Fruit fly (Drosophila melanogaster) whole organism, embryonic: ENCODE data around the gene CG13373.

Source experiments
- Antp ChIP-seq: fragments of 200-800 bp; sonication (Bioruptor generic); optimal IDR thresholded peaks from 3 replicates; lab custom pipeline; 2016; ENCODE audit warnings: missing biosample characterization, missing genetic modification characterization
- Atf6 ChIP-seq: fragments of 200-800 bp; sonication (Bioruptor generic); IDR thresholded peaks from 2 replicates; pipeline ENCODE4 v1.3.6; 2022; ENCODE audit warnings: missing biosample characterization, missing genetic modification characterization
- CG1024 ChIP-seq: fragments of 200-800 bp; sonication (Bioruptor generic); IDR thresholded peaks from 2 replicates; pipeline ENCODE4 v1.3.6; 2022; ENCODE audit warnings: missing biosample characterization, missing genetic modification characterization
- CG10274 ChIP-seq: fragments of 200-800 bp; sonication (Bioruptor generic); optimal IDR thresholded peaks from 3 replicates; lab custom pipeline; 2017; ENCODE audit warnings: missing biosample characterization, mild to moderate bottlenecking, missing genetic modification characterization
- CG11398 ChIP-seq: fragments of 200-800 bp; sonication (Bioruptor generic); optimal IDR thresholded peaks from 2 replicates; lab custom pipeline; 2016; ENCODE audit warnings: missing biosample characterization, missing genetic modification characterization
- CG11695 ChIP-seq: fragments of 200-800 bp; sonication (Bioruptor generic); IDR thresholded peaks from 3 replicates; pipeline ENCODE4 v1.3.6; 2022; ENCODE audit warnings: missing biosample characterization, missing genetic modification characterization
- CG14014 ChIP-seq: fragments of 200-800 bp; sonication (Bioruptor generic); IDR thresholded peaks from 2 replicates; pipeline ENCODE4 v1.3.6; 2022; ENCODE audit warnings: missing biosample characterization, missing genetic modification characterization
- CG1529 ChIP-seq: fragments of 200-800 bp; sonication (Bioruptor generic); optimal IDR thresholded peaks from 3 replicates; lab custom pipeline; 2018; ENCODE audit warnings: missing biosample characterization, missing genetic modification characterization
- CG15601 ChIP-seq: fragments of 200-800 bp; sonication (Bioruptor generic); optimal IDR thresholded peaks from 3 replicates; lab custom pipeline; 2019; ENCODE audit warnings: missing biosample characterization, mild to moderate bottlenecking, missing genetic modification characterization, moderate library complexity
- CG1792 ChIP-seq: fragments of 200-800 bp; sonication (Bioruptor generic); optimal IDR thresholded peaks from 2 replicates; lab custom pipeline; 2016; ENCODE audit warnings: missing biosample characterization, missing genetic modification characterization
- CG30020 ChIP-seq: fragments of 200-800 bp; optimal IDR thresholded peaks from 2 replicates; lab custom pipeline; 2019; ENCODE audit warnings: missing biosample characterization, mild to moderate bottlenecking, missing genetic modification characterization, moderate library complexity
- CG30431 ChIP-seq: fragments of 200-800 bp; sonication (Bioruptor generic); optimal IDR thresholded peaks from 2 replicates; lab custom pipeline; 2017; ENCODE audit warnings: missing biosample characterization, missing genetic modification characterization
- CG34376 ChIP-seq: fragments of 200-800 bp; sonication (Bioruptor generic); optimal IDR thresholded peaks from 2 replicates; lab custom pipeline; 2018; ENCODE audit warnings: missing biosample characterization, mild to moderate bottlenecking, missing genetic modification characterization
- CG4282 ChIP-seq: fragments of 200-800 bp; sonication (Bioruptor generic); optimal IDR thresholded peaks from 2 replicates; lab custom pipeline; 2016; ENCODE audit warnings: missing biosample characterization, missing genetic modification characterization
- CG4360 ChIP-seq: fragments of 200-800 bp; sonication (Bioruptor generic); IDR thresholded peaks from 2 replicates; pipeline ENCODE4 v1.3.6; 2022; ENCODE audit warnings: missing biosample characterization, missing genetic modification characterization
- CG9817 ChIP-seq: fragments of 200-800 bp; sonication (Bioruptor generic); optimal IDR thresholded peaks from 2 replicates; lab custom pipeline; 2018; ENCODE audit warnings: missing biosample characterization, mild to moderate bottlenecking, missing genetic modification characterization, moderate library complexity
- CTCF ChIP-seq: fragments of 200-800 bp; sonication (Bioruptor generic); optimal IDR thresholded peaks from 2 replicates; lab custom pipeline; 2017; ENCODE audit warnings: missing biosample characterization, mild to moderate bottlenecking, missing genetic modification characterization, moderate library complexity
- Chrac-16 ChIP-seq: fragments of 200-800 bp; sonication (Bioruptor generic); optimal IDR thresholded peaks from 3 replicates; lab custom pipeline; 2016; ENCODE audit warnings: missing biosample characterization, missing genetic modification characterization
- Doc2 ChIP-seq: fragments of 200-800 bp; sonication (Bioruptor generic); IDR thresholded peaks from 2 replicates; pipeline ENCODE4 v1.3.6; 2022; ENCODE audit warnings: missing biosample characterization, missing genetic modification characterization
- Ets65A ChIP-seq: fragments of 200-800 bp; sonication (Bioruptor generic); peaks from one replicate; lab custom pipeline; 2016; ENCODE audit warnings: missing biosample characterization, missing genetic modification characterization
- Hey ChIP-seq: fragments of 200-800 bp; sonication (Bioruptor generic); optimal IDR thresholded peaks from 3 replicates; lab custom pipeline; 2018; ENCODE audit warnings: missing biosample characterization, mild to moderate bottlenecking, missing genetic modification characterization
- HmgD ChIP-seq: fragments of 200-800 bp; sonication (Bioruptor generic); optimal IDR thresholded peaks from 3 replicates; lab custom pipeline; 2016; ENCODE audit warnings: missing biosample characterization, missing genetic modification characterization
- Max ChIP-seq: fragments of 200-800 bp; sonication (Bioruptor generic); optimal IDR thresholded peaks from 2 replicates; lab custom pipeline; 2016; ENCODE audit warnings: missing biosample characterization, mild to moderate bottlenecking, missing genetic modification characterization
- Nf-YB ChIP-seq: fragments of 200-800 bp; sonication (Bioruptor generic); optimal IDR thresholded peaks from 3 replicates; lab custom pipeline; 2019; ENCODE audit warnings: missing biosample characterization, mild to moderate bottlenecking, missing genetic modification characterization, moderate library complexity
- NfI ChIP-seq: fragments of 200-800 bp; sonication (Bioruptor generic); optimal IDR thresholded peaks from 3 replicates; lab custom pipeline; 2018; ENCODE audit warnings: missing biosample characterization, mild to moderate bottlenecking, missing genetic modification characterization, moderate library complexity
- Rx ChIP-seq: fragments of 200-800 bp; sonication (Bioruptor generic); IDR thresholded peaks from 2 replicates; pipeline ENCODE4 v1.3.6; 2022; ENCODE audit warnings: missing biosample characterization, missing genetic modification characterization
- Xbp1 ChIP-seq: fragments of 200-800 bp; sonication (Bioruptor generic); optimal IDR thresholded peaks from 3 replicates; lab custom pipeline; 2016; ENCODE audit warnings: missing biosample characterization, mild to moderate bottlenecking, missing genetic modification characterization
- ab ChIP-seq: fragments of 200-800 bp; sonication (Bioruptor generic); optimal IDR thresholded peaks from 2 replicates; lab custom pipeline; 2016; ENCODE audit warnings: missing biosample characterization, missing genetic modification characterization
- ac ChIP-seq: fragments of 200-800 bp; sonication (Bioruptor generic); optimal IDR thresholded peaks from 3 replicates; lab custom pipeline; 2017; ENCODE audit warnings: missing biosample characterization, mild to moderate bottlenecking, missing genetic modification characterization
- cg ChIP-seq: fragments of 200-800 bp; sonication (Bioruptor generic); optimal IDR thresholded peaks from 3 replicates; lab custom pipeline; 2019; ENCODE audit warnings: missing biosample characterization, mild to moderate bottlenecking, missing genetic modification characterization, moderate library complexity
- chinmo ChIP-seq: fragments of 200-800 bp; sonication (Bioruptor generic); IDR thresholded peaks from 4 replicates; pipeline ENCODE4 v1.3.6; 2022; ENCODE audit warnings: missing biosample characterization, missing genetic modification characterization; ENCODE audit not compliant: partially characterized antibody
- crc ChIP-seq: fragments of 200-800 bp; sonication (Bioruptor generic); optimal IDR thresholded peaks from 2 replicates; lab custom pipeline; 2016; ENCODE audit warnings: missing biosample characterization, missing genetic modification characterization
- dati ChIP-seq: fragments of 200-800 bp; sonication (Bioruptor generic); IDR thresholded peaks from 2 replicates; pipeline ENCODE4 v1.3.6; 2022; ENCODE audit warnings: missing biosample characterization, missing genetic modification characterization
- dmrt99B ChIP-seq: fragments of 200-800 bp; sonication (Bioruptor generic); optimal IDR thresholded peaks from 2 replicates; lab custom pipeline; 2018; ENCODE audit warnings: missing biosample characterization, mild to moderate bottlenecking, missing genetic modification characterization, moderate library complexity
- gsb-n ChIP-seq: fragments of 200-800 bp; sonication (Bioruptor generic); optimal IDR thresholded peaks from 3 replicates; lab custom pipeline; 2018; ENCODE audit warnings: missing biosample characterization, mild to moderate bottlenecking, missing genetic modification characterization
- hbn ChIP-seq: fragments of 200-800 bp; sonication (Bioruptor generic); IDR thresholded peaks from 2 replicates; pipeline ENCODE4 v1.3.6; 2022; ENCODE audit warnings: missing biosample characterization, missing genetic modification characterization; ENCODE audit not compliant: partially characterized antibody
- lbe ChIP-seq: fragments of 200-800 bp; sonication (Bioruptor generic); optimal IDR thresholded peaks from 2 replicates; lab custom pipeline; 2016; ENCODE audit warnings: missing biosample characterization, mild to moderate bottlenecking, missing genetic modification characterization
- lmd ChIP-seq: fragments of 200-800 bp; sonication (Bioruptor generic); IDR thresholded peaks from 2 replicates; pipeline ENCODE4 v1.3.6; 2022; ENCODE audit warnings: missing biosample characterization, missing genetic modification characterization
- lola ChIP-seq, 3 experiments: fragments of >200 bp in 2 of 3; fragments of 200-800 bp in 1 of 3; sonication (Bioruptor generic) in 1 of 3; optimal IDR thresholded peaks; 2 replicates each; lab custom pipeline; 2017 to 2019; ENCODE audit warnings: missing biosample characterization in 3 of 3, missing genetic modification characterization in 3 of 3, mild to moderate bottlenecking in 1 of 3, moderate library complexity in 1 of 3
- lov ChIP-seq, 2 experiments: fragments of 200-800 bp in 1 of 2; fragments of >200 bp in 1 of 2; sonication (Bioruptor generic) in 1 of 2; IDR thresholded peaks in 1 of 2; optimal IDR thresholded peaks in 1 of 2; 2 replicates in 1 of 2; 3 replicates in 1 of 2; pipeline versions ENCODE4 v1.3.6 to Lab custom; 2017 to 2022; ENCODE audit warnings: missing biosample characterization in 1 of 2, missing genetic modification characterization in 1 of 2
- mld ChIP-seq: fragments of 200-800 bp; sonication (Bioruptor generic); IDR thresholded peaks from 3 replicates; pipeline ENCODE4 v1.3.6; 2022; ENCODE audit warnings: missing biosample characterization, missing genetic modification characterization; ENCODE audit not compliant: partially characterized antibody
- org-1 ChIP-seq: fragments of 200-800 bp; sonication (Bioruptor generic); optimal IDR thresholded peaks from 2 replicates; lab custom pipeline; 2017; ENCODE audit warnings: missing biosample characterization, missing genetic modification characterization
- salm ChIP-seq: fragments of 200-800 bp; sonication (Bioruptor generic); optimal IDR thresholded peaks from 2 replicates; lab custom pipeline; 2018; ENCODE audit warnings: missing biosample characterization, mild to moderate bottlenecking, missing genetic modification characterization
- sens ChIP-seq: fragments of 200-800 bp; sonication (Bioruptor generic); peaks from one replicate; lab custom pipeline; 2016; ENCODE audit warnings: missing biosample characterization, missing genetic modification characterization
- sug ChIP-seq: fragments of 200-800 bp; optimal IDR thresholded peaks from 2 replicates; lab custom pipeline; 2019; ENCODE audit warnings: missing biosample characterization, mild to moderate bottlenecking, missing genetic modification characterization, moderate library complexity
- tap ChIP-seq: fragments of 200-800 bp; optimal IDR thresholded peaks from 3 replicates; lab custom pipeline; 2019; ENCODE audit warnings: missing biosample characterization, mild to moderate bottlenecking, missing genetic modification characterization, moderate library complexity
- ttk ChIP-seq: fragments of 200-800 bp; sonication (Bioruptor generic); IDR thresholded peaks from 2 replicates; pipeline ENCODE4 v2.1.2; 2022; ENCODE audit warnings: missing biosample characterization, missing genetic modification characterization
- usp ChIP-seq: fragments of >200 bp; optimal IDR thresholded peaks from 2 replicates; lab custom pipeline; 2017; ENCODE audit warnings: missing biosample characterization, missing genetic modification characterization
- wor ChIP-seq: fragments of 200-800 bp; sonication (Bioruptor generic); IDR thresholded peaks from 2 replicates; pipeline ENCODE4 v1.3.6; 2022; ENCODE audit warnings: missing biosample characterization, missing genetic modification characterization
- z ChIP-seq: fragments of 200-800 bp; sonication (Bioruptor generic); IDR thresholded peaks from 3 replicates; pipeline ENCODE4 v1.3.6; 2022; ENCODE audit warnings: missing biosample characterization, missing genetic modification characterization
- zen ChIP-seq: fragments of 200-800 bp; sonication (Bioruptor generic); optimal IDR thresholded peaks from 3 replicates; lab custom pipeline; 2018; ENCODE audit warnings: missing biosample characterization, mild to moderate bottlenecking, missing genetic modification characterization, moderate library complexity

CG13373 gene

dm6 chrX:499589-500041, 22.8 kb downstream of the CG13373 start:
- TF ChIP-seq gsb-n (tag; lab: Kevin White, UChicago) (peak; percentile 61), ab (GFP tag; lab: Kevin White, UChicago) (no peak), lola (GFP tag; optimal IDR thresholded peaks at IDR 0.05; lab: Kevin White, UChicago) (peak in 1 of 3 experiments; percentile 54), ttk (peak; percentile 35; the same call in 1 of the 2 replicates), sug (tag; lab: Kevin White, UChicago) (peak; percentile 82), CG11695 (GFP tag; lab: Robert Waterston, UW) (peak; percentile 82; the same call in 2 of the 3 replicates), Hey (tag; lab: Kevin White, UChicago) (peak; percentile 72), zen (tag; lab: Kevin White, UChicago) (peak; percentile 20), sens (peak; percentile 92), z (GFP tag; lab: Robert Waterston, UW) (no peak), ac (GFP tag; lab: Kevin White, UChicago) (peak; percentile 9), CG30020 (tag; lab: Kevin White, UChicago) (no peak), CG14014 (GFP tag; lab: Robert Waterston, UW) (peak; percentile 82), Rx (GFP tag; lab: Robert Waterston, UW) (0 out of 2 replicates have a peak, but pooled peaks have one; percentile 18), usp (GFP tag; lab: Kevin White, UChicago) (no peak), Chrac-16 (GFP tag; lab: Kevin White, UChicago) (peak; percentile 51), CG4360 (GFP tag; lab: Robert Waterston, UW) (0 out of 2 replicates have a peak, but pooled peaks have one; percentile 17), lbe (peak; percentile 24), chinmo (peak; percentile 77; the same call in 3 of the 4 replicates), Atf6 (GFP tag; lab: Robert Waterston, UW) (peak; percentile 89), mld (no peak), CG30431 (peak; percentile 29), lov (optimal IDR thresholded peaks at IDR 0.05; lab: Kevin White, UChicago) (no peak), lov (GFP tag; IDR thresholded peaks at IDR 0.05; lab: Robert Waterston, UW) (no peak), cg (GFP tag; lab: Kevin White, UChicago) (peak; percentile 25), CG1024 (no peak), hbn (no peak), CG1529 (GFP tag; lab: Kevin White, UChicago) (peak; percentile 64), wor (GFP tag; lab: Robert Waterston, UW) (peak; percentile 46; the same call in 1 of the 2 replicates), CG9817 (tag; lab: Kevin White, UChicago) (peak; percentile 80), crc (GFP tag; lab: Kevin White, UChicago) (peak; percentile 67), Ets65A (GFP tag; lab: Kevin White, UChicago) (peak; percentile 92), HmgD (GFP tag; lab: Kevin White, UChicago) (peak; percentile 61), Max (GFP tag; lab: Kevin White, UChicago) (peak; percentile 75), CG1792 (GFP tag; lab: Kevin White, UChicago) (peak; percentile 76), dati (GFP tag; lab: Robert Waterston, UW) (no peak), org-1 (GFP tag; lab: Kevin White, UChicago) (peak; percentile 90), salm (tag; lab: Kevin White, UChicago) (peak; percentile 80), NfI (GFP tag; lab: Kevin White, UChicago) (peak; percentile 84), CG15601 (tag; lab: Kevin White, UChicago) (peak; percentile 71), CG10274 (GFP tag; lab: Kevin White, UChicago) (peak; percentile 73), dmrt99B (tag; lab: Kevin White, UChicago) (peak; percentile 88), Antp (GFP tag; lab: Kevin White, UChicago) (peak; percentile 67), CG11398 (peak; percentile 77), tap (peak; percentile 80), Doc2 (no peak), Xbp1 (GFP tag; lab: Kevin White, UChicago) (peak; percentile 71), lmd (GFP tag; lab: Robert Waterston, UW) (peak; percentile 79), CG4282 (GFP tag; lab: Kevin White, UChicago) (peak; percentile 54), CTCF (GFP tag; lab: Kevin White, UChicago) (peak; percentile 32), CG34376 (GFP tag; lab: Kevin White, UChicago) (peak; percentile 90), Nf-YB (GFP tag; lab: Kevin White, UChicago) (peak; percentile 58)
